Worm (Caenorhabditis elegans) whole organism, late embryonic: ENCODE measurements around the gene rgs-3.

Source experiments
- C08G9.2 ChIP-seq: sonication (generic microtip); optimal IDR thresholded peaks from 2 replicates; lab custom pipeline; 2016; ENCODE audit warnings: mild to moderate bottlenecking, missing genetic modification characterization, moderate library complexity, missing compliant biosample characterization
- F13H6.1 ChIP-seq: sonication (generic microtip); optimal IDR thresholded peaks from 2 replicates; lab custom pipeline; 2016; ENCODE audit warnings: missing genetic modification characterization, missing compliant biosample characterization
- K02D7.2 ChIP-seq: sonication (generic microtip); optimal IDR thresholded peaks from 2 replicates; lab custom pipeline; 2017; ENCODE audit warnings: mild to moderate bottlenecking, missing genetic modification characterization, missing compliant biosample characterization
- ahr-1 ChIP-seq: sonication (generic microtip); optimal IDR thresholded peaks from 2 replicates; lab custom pipeline; 2016; ENCODE audit warnings: missing genetic modification characterization, missing compliant biosample characterization
- ama-1 ChIP-seq: fragments of 150-350 bp; optimal IDR thresholded peaks from 2 replicates; lab custom pipeline; 2014
- ceh-18 ChIP-seq: sonication (generic microtip); optimal IDR thresholded peaks from 2 replicates; lab custom pipeline; 2016; ENCODE audit warnings: missing genetic modification characterization, missing compliant biosample characterization
- ceh-22 ChIP-seq: sonication (generic microtip); optimal IDR thresholded peaks from 2 replicates; lab custom pipeline; 2017; ENCODE audit warnings: missing biosample characterization, missing genetic modification characterization
- ceh-30 ChIP-seq: fragments of 150-350 bp; optimal IDR thresholded peaks from 2 replicates; lab custom pipeline; 2014; ENCODE audit warnings: missing biosample characterization, missing genetic modification characterization
- ceh-31 ChIP-seq: sonication (generic microtip); optimal IDR thresholded peaks from 2 replicates; lab custom pipeline; 2016; ENCODE audit warnings: missing genetic modification characterization, missing compliant biosample characterization
- ceh-48 ChIP-seq: sonication (generic microtip); optimal IDR thresholded peaks from 2 replicates; lab custom pipeline; 2016; ENCODE audit warnings: missing genetic modification characterization, inconsistent platforms, missing compliant biosample characterization
- ceh-6 ChIP-seq: fragments of 200-800 bp; sonication (Bioruptor generic); optimal IDR thresholded peaks from 2 replicates; lab custom pipeline; 2018; ENCODE audit warnings: mild to moderate bottlenecking, missing genetic modification characterization, missing compliant biosample characterization
- che-1 ChIP-seq: sonication (generic microtip); optimal IDR thresholded peaks from 2 replicates; lab custom pipeline; 2016; ENCODE audit warnings: mild to moderate bottlenecking, missing genetic modification characterization, missing compliant biosample characterization
- dmd-4 ChIP-seq: sonication (generic microtip); optimal IDR thresholded peaks from 2 replicates; lab custom pipeline; 2016; ENCODE audit warnings: borderline replicate concordance, missing genetic modification characterization, missing compliant biosample characterization
- elt-4 ChIP-seq: sonication (generic microtip); optimal IDR thresholded peaks from 2 replicates; lab custom pipeline; 2016; ENCODE audit warnings: missing genetic modification characterization, missing compliant biosample characterization
- ets-4 ChIP-seq: sonication (generic microtip); optimal IDR thresholded peaks from 2 replicates; lab custom pipeline; 2016; ENCODE audit warnings: missing genetic modification characterization, missing compliant biosample characterization
- fax-1 ChIP-seq: sonication (generic microtip); optimal IDR thresholded peaks from 2 replicates; lab custom pipeline; 2016; ENCODE audit warnings: missing genotype, missing genetic modification characterization, missing compliant biosample characterization
- hlh-6 ChIP-seq: sonication (generic microtip); optimal IDR thresholded peaks from 2 replicates; lab custom pipeline; 2016; ENCODE audit warnings: missing genotype, missing genetic modification characterization, missing compliant biosample characterization
- lim-6 ChIP-seq: sonication (generic microtip); optimal IDR thresholded peaks from 2 replicates; lab custom pipeline; 2016; ENCODE audit warnings: missing genetic modification characterization, missing compliant biosample characterization
- lin-11 ChIP-seq: fragments of 200-800 bp; sonication (Bioruptor generic); optimal IDR thresholded peaks from 2 replicates; lab custom pipeline; 2018; ENCODE audit warnings: mild to moderate bottlenecking, missing genetic modification characterization, missing compliant biosample characterization
- mec-3 ChIP-seq: sonication (generic microtip); optimal IDR thresholded peaks from 2 replicates; lab custom pipeline; 2016; ENCODE audit warnings: borderline replicate concordance, missing genetic modification characterization, missing compliant biosample characterization
- nfya-1 ChIP-seq: sonication (generic microtip); optimal IDR thresholded peaks from 2 replicates; lab custom pipeline; 2017; ENCODE audit warnings: missing genetic modification characterization, mild to moderate bottlenecking, missing compliant biosample characterization, antibody characterized with exemption, moderate library complexity
- nhr-11 ChIP-seq: fragments of 150-350 bp; optimal IDR thresholded peaks from 2 replicates; lab custom pipeline; 2014; ENCODE audit warnings: missing biosample characterization, missing genetic modification characterization
- npax-4 ChIP-seq: sonication (generic microtip); optimal IDR thresholded peaks from 2 replicates; lab custom pipeline; 2016; ENCODE audit warnings: missing genetic modification characterization, missing compliant biosample characterization
- pag-3 ChIP-seq: sonication (generic microtip); optimal IDR thresholded peaks from 2 replicates; lab custom pipeline; 2016; ENCODE audit warnings: missing compliant biosample characterization, missing genetic modification characterization, borderline replicate concordance
- pax-1 ChIP-seq: fragments of 150-350 bp; optimal IDR thresholded peaks from 2 replicates; lab custom pipeline; 2014; ENCODE audit warnings: missing biosample characterization, missing genetic modification characterization
- pha-2 ChIP-seq: sonication (generic microtip); optimal IDR thresholded peaks from 2 replicates; lab custom pipeline; 2017; ENCODE audit warnings: mild to moderate bottlenecking, missing genetic modification characterization, missing compliant biosample characterization
- pha-4 ChIP-seq: fragments of 150-350 bp; optimal IDR thresholded peaks from 2 replicates; lab custom pipeline; 2018; ENCODE audit warnings: missing biosample characterization, missing genetic modification reagents, missing genetic modification characterization
- sox-4 ChIP-seq: sonication (generic microtip); optimal IDR thresholded peaks from 2 replicates; lab custom pipeline; 2017; ENCODE audit warnings: mild to moderate bottlenecking, missing genetic modification characterization, inconsistent platforms, missing compliant biosample characterization
- syd-9 ChIP-seq: sonication (generic microtip); optimal IDR thresholded peaks from 2 replicates; lab custom pipeline; 2016; ENCODE audit warnings: mild to moderate bottlenecking, missing genetic modification characterization, moderate library complexity, missing compliant biosample characterization
- unc-3 ChIP-seq, 2 experiments: fragments of 200-800 bp in 1 of 2; sonication (Bioruptor generic) in 1 of 2; sonication (generic microtip) in 1 of 2; conservative IDR thresholded peaks in 1 of 2; optimal IDR thresholded peaks in 1 of 2; 2 replicates each; pipeline versions ENCODE4 v1.3.6 to Lab custom; 2016 to 2022; ENCODE audit warnings: missing compliant biosample characterization in 2 of 2, missing genetic modification characterization in 2 of 2, missing genetic modification reagents in 1 of 2
- unc-42 ChIP-seq: sonication (generic microtip); optimal IDR thresholded peaks from 2 replicates; lab custom pipeline; 2016; ENCODE audit warnings: missing genotype, missing genetic modification characterization, missing compliant biosample characterization
- unc-55 ChIP-seq: sonication (generic microtip); optimal IDR thresholded peaks from 2 replicates; lab custom pipeline; 2017; ENCODE audit warnings: missing biosample characterization, missing genetic modification reagents, missing genetic modification characterization
- unc-86 ChIP-seq: sonication (generic microtip); optimal IDR thresholded peaks from 2 replicates; lab custom pipeline; 2016; ENCODE audit warnings: missing genetic modification characterization, missing compliant biosample characterization
- zip-5 ChIP-seq: sonication (generic microtip); optimal IDR thresholded peaks from 2 replicates; lab custom pipeline; 2016; ENCODE audit warnings: missing genetic modification characterization, missing compliant biosample characterization
- ztf-16 ChIP-seq: sonication (generic microtip); optimal IDR thresholded peaks from 2 replicates; lab custom pipeline; 2017; ENCODE audit warnings: missing genetic modification characterization, missing compliant biosample characterization

rgs-3 gene

DNA sequence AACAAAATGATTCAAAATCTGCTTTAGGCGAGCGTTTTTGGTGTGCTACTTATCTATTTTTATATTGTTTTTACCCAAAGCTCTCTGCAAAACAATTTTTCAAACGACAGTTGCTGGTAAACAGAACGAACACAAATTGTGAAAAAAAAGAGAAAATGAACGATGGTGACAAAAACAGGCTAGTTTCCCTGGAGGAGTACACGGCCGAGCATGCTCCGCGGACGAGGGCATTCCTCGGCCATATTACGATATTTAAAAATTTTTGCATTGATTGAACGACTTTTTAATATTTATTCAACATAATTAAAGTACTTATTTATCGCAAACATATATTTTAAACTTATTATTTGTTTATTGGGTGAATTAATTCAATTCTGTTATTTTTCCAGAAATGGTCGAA, 2.2 kb upstream of the rgs-3 start, which contains the start of the genes tpp-2 and rbbp-5 (continued):
- TF ChIP-seq ceh-31 (tag; lab: Kevin White, UChicago) (peak; percentile 88), lin-11 (tag; lab: Kevin White, UChicago) (no peak), pag-3 (tag; lab: Kevin White, UChicago) (no peak), ztf-16 (tag; lab: Kevin White, UChicago) (no peak), F13H6.1 (tag; lab: Kevin White, UChicago) (peak; percentile 34), ama-1 (lab: Kevin White, UChicago) (no peak), unc-86 (tag; lab: Kevin White, UChicago) (no peak), unc-42 (tag; lab: Kevin White, UChicago) (no peak), ets-4 (tag; lab: Kevin White, UChicago) (peak; percentile 83), ceh-18 (tag; lab: Kevin White, UChicago) (no peak), pax-1 (tag; lab: Kevin White, UChicago) (no peak), ceh-22 (tag; lab: Kevin White, UChicago) (no peak), syd-9 (no peak), ahr-1 (tag; lab: Kevin White, UChicago) (no peak), ceh-48 (tag; lab: Kevin White, UChicago) (no peak), ceh-6 (no peak), ceh-30 (tag; lab: Kevin White, UChicago) (no peak), hlh-6 (tag; lab: Kevin White, UChicago) (no peak), elt-4 (tag; lab: Kevin White, UChicago) (no peak), che-1 (tag; lab: Kevin White, UChicago) (no peak), npax-4 (tag; lab: Kevin White, UChicago) (no peak), unc-3 (GFP tag; conservative IDR thresholded peaks at IDR 0.05; lab: Robert Waterston, UW) (no peak), unc-3 (tag; optimal IDR thresholded peaks at IDR 0.05; lab: Kevin White, UChicago) (no peak), mec-3 (tag; lab: Kevin White, UChicago) (no peak), unc-55 (GFP tag; lab: Kevin White, UChicago) (no peak), zip-5 (tag; lab: Kevin White, UChicago) (peak; percentile 76), pha-4 (tag; lab: Kevin White, UChicago) (no peak), fax-1 (tag; lab: Kevin White, UChicago) (peak; percentile 49)

DNA sequence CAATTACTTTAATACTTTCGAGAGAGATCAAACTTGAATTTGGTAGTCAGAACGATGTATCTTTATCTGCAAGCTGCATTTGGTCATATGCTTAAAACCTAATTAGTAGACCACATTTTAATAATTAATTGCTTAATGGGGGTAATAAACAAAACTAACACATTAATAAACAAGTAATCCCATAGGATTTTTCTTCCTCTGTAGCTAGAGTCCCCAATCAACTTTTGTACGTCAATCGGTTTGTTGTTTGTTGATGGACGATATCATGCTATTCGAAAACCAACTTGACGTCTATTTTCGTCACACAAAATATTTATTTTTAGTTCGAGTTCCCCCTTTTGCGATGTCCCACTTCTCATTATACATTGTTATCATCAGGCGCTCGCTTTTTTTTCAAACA, 1.9 kb downstream of the rgs-3 start:
- no peak for TF ChIP-seq pha-4 (tag; lab: Kevin White, UChicago)
- no peak for TF ChIP-seq nfya-1 (tag; lab: Kevin White, UChicago)
- no peak for TF ChIP-seq lim-6 (tag; lab: Kevin White, UChicago)

DNA sequence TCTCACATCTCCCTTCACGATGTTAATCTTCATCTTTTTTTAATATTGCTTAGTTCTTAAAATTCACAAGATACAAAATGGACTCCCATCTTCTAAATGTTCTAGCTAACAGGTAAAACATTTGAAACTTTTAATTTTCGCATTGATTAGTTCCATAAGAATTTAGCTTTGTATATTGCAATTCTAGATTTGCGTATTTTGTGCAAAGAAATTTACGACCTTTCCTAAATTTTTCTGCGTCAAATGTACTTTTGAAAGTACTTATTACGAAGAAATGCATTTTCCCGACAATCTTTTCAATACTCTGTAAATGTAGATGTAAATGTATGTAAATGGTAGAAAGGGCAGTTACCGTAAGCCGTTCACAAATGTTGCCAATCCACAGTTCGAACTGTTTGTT, 4.4 kb downstream of the rgs-3 start:
- TF ChIP-seq K02D7.2 (tag; lab: Kevin White, UChicago) (no peak), pha-2 (no peak), ets-4 (tag; lab: Kevin White, UChicago) (no peak), ceh-22 (tag; lab: Kevin White, UChicago) (no peak)

DNA sequence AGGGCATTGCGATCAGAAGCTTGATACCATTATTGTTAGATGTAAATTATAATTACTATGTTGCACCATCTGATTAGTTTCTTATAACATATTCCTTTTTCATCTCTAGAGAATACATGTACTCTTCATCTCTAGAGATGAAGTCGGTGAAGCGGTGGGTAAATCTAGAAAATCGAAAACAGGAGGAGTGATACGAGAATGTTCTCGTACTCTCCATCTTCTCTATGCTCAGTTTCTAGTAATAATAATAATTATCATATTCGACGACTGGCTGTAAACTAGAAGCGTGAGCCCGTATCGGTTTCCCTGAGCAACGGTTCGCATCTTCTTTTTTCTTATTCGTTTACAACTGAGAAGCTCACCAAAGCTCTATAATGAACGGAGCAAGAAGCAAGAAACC, 8.2 kb downstream of the rgs-3 start:
- TF ChIP-seq dmd-4 (tag; lab: Kevin White, UChicago) = no peak
- no peak for TF ChIP-seq sox-4 (tag; lab: Kevin White, UChicago)
- no peak for TF ChIP-seq nhr-11

ce11 chrII:6109989-6110388, 10.4 kb downstream of the rgs-3 start:
- no peak for TF ChIP-seq ceh-6
- TF ChIP-seq ztf-16 (tag; lab: Kevin White, UChicago) = no peak
- TF ChIP-seq C08G9.2 = no peak
- TF ChIP-seq pag-3 (tag; lab: Kevin White, UChicago) = no peak
- TF ChIP-seq, all 69 proteins: peak for 0
